Fruit fly (Drosophila melanogaster): ENCODE measurements around the gene mus312.

The mus312 gene

DNA sequence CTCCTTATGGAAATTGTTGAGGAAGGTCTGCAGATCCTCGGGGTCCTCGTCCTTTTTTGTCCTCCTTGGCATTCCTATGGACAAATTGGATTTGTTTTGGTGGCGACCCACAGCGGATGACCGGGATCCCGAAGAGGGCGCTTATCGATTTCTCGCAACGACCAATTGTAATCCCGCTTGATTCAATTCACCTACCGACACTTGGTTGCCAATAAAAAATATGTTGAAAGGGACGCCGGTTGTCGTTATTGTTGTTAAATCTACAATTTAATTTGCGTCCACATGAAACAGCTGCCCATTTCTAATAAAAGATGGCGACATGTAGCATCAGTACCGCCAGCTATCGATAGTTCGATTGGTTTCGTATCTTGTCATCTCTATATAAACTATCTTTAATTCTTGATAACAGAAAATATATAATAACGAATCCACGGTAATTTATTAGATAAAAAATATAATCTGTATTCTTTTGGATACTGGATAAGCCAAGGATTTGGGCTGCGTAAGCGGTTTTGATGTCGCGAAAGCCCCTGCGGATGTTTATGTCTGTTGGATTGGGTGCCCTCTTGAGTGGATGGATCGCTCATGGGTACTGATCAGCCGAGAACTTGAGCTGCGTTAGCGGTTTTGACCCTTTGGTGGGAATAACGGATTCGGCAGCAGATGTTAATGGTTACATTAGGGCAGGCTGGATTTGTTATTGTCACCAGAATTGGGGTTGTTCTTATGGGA, 27.6 kb downstream of the mus312 start, which contains the start of gene CTCF (continued):
- TF ChIP-seq Xrp1 (GFP tag; IDR thresholded peaks at IDR 0.05): peak; percentile 33
- TF ChIP-seq CG13296 (GFP tag; optimal IDR thresholded peaks at IDR 0.05): peak; percentile 37
- TF ChIP-seq CG9797 (GFP tag; optimal IDR thresholded peaks at IDR 0.05): peak; percentile 36
- 0 out of 2 replicates have a peak, but pooled peaks have one; percentile 27 for TF ChIP-seq esg (GFP tag; conservative IDR thresholded peaks at IDR 0.05)
- no peak for TF ChIP-seq CG43689 (GFP tag; IDR thresholded peaks at IDR 0.05)
- no peak for TF ChIP-seq fd64A (GFP tag; optimal IDR thresholded peaks at IDR 0.05)
- TF ChIP-seq CG6254 (GFP tag; optimal IDR thresholded peaks at IDR 0.05): no peak
- TF ChIP-seq CG1792 (GFP tag; optimal IDR thresholded peaks at IDR 0.05): peak; percentile 9
- TF ChIP-seq pzg (GFP tag; optimal IDR thresholded peaks at IDR 0.05): peak; percentile 62
- TF ChIP-seq odd (GFP tag; optimal IDR thresholded peaks at IDR 0.05): no peak
- no peak for TF ChIP-seq ERR (GFP tag; optimal IDR thresholded peaks at IDR 0.05)
- peak; percentile 32 for TF ChIP-seq CG10147 (GFP tag; optimal IDR thresholded peaks at IDR 0.05)
- peak; percentile 87 for TF ChIP-seq YL-1 (GFP tag; optimal IDR thresholded peaks at IDR 0.05)
- peak; percentile 52; the same call in 1 of the 2 replicates for TF ChIP-seq lmd (GFP tag; IDR thresholded peaks at IDR 0.05)
- peak; percentile 49 for TF ChIP-seq CG9437 (GFP tag; optimal IDR thresholded peaks at IDR 0.05)
- TF ChIP-seq ab (GFP tag; optimal IDR thresholded peaks at IDR 0.05): no peak
- TF ChIP-seq CG3726 (GFP tag; IDR thresholded peaks at IDR 0.05): no peak
- TF ChIP-seq eve (GFP tag; optimal IDR thresholded peaks at IDR 0.05): no peak
- no peak for TF ChIP-seq lov (optimal IDR thresholded peaks at IDR 0.05)
- TF ChIP-seq lov (GFP tag; IDR thresholded peaks at IDR 0.05): 0 out of 3 replicates have a peak, but pooled peaks have one; percentile 10
- TF ChIP-seq trem (tag; optimal IDR thresholded peaks at IDR 0.05): peak; percentile 91
- TF ChIP-seq NC2α (GFP tag; optimal IDR thresholded peaks at IDR 0.05): peak; percentile 43
- no peak for TF ChIP-seq Rx (GFP tag; IDR thresholded peaks at IDR 0.05)
- TF ChIP-seq Dad (GFP tag; optimal IDR thresholded peaks at IDR 0.05): peak; percentile 41
- peak; percentile 33; the same call in 1 of the 2 replicates for TF ChIP-seq CG6689 (GFP tag; IDR thresholded peaks at IDR 0.05)
- TF ChIP-seq jigr1 (GFP tag; IDR thresholded peaks at IDR 0.05): no peak; the same call in 2 of the 3 replicates
- TF ChIP-seq gcm (GFP tag; optimal IDR thresholded peaks at IDR 0.05): peak; percentile 35
- peak; percentile 13; the same call in 1 of the 2 replicates for TF ChIP-seq CG1024 (GFP tag; IDR thresholded peaks at IDR 0.05)
- peak; percentile 53 for TF ChIP-seq Asciz (GFP tag; optimal IDR thresholded peaks at IDR 0.05)
- TF ChIP-seq CG17186 (GFP tag; optimal IDR thresholded peaks at IDR 0.05): peak; percentile 61
- peak; percentile 72 for TF ChIP-seq CG17829 (tag; optimal IDR thresholded peaks at IDR 0.05)
- peak; percentile 76 for TF ChIP-seq MESR4 (GFP tag; optimal IDR thresholded peaks at IDR 0.05)
- no peak for TF ChIP-seq rib (GFP tag; IDR thresholded peaks at IDR 0.05)
- peak; percentile 24; the same call in 1 of the 2 replicates for TF ChIP-seq vvl (GFP tag; IDR thresholded peaks at IDR 0.05)
- peak; percentile 19 for TF ChIP-seq Camta (GFP tag; optimal IDR thresholded peaks at IDR 0.05)
- peak; percentile 55; the same call in 2 of the 3 replicates for TF ChIP-seq croc (GFP tag; conservative IDR thresholded peaks at IDR 0.05)
- 0 out of 2 replicates have a peak, but pooled peaks have one; percentile 6 for TF ChIP-seq CG14014 (GFP tag; IDR thresholded peaks at IDR 0.05)
- TF ChIP-seq her (GFP tag; optimal IDR thresholded peaks at IDR 0.05): peak; percentile 20
- no peak for TF ChIP-seq CG15073 (GFP tag; optimal IDR thresholded peaks at IDR 0.05)
- TF ChIP-seq ranshi (GFP tag; IDR thresholded peaks at IDR 0.05): no peak
- TF ChIP-seq Sry-β (GFP tag; optimal IDR thresholded peaks at IDR 0.05): peak; percentile 30
- TF ChIP-seq sc (optimal IDR thresholded peaks at IDR 0.05): no peak
- no peak for TF ChIP-seq sc (GFP tag; optimal IDR thresholded peaks at IDR 0.05)
- peak; percentile 80 for TF ChIP-seq MBD-R2 (GFP tag; IDR thresholded peaks at IDR 0.05)
- no peak for TF ChIP-seq hth (optimal IDR thresholded peaks at IDR 0.05)
- no peak for TF ChIP-seq ac (GFP tag; optimal IDR thresholded peaks at IDR 0.05)
- TF ChIP-seq CG3407 (GFP tag; optimal IDR thresholded peaks at IDR 0.05): no peak
- peak; percentile 40 for TF ChIP-seq CG16863 (GFP tag; optimal IDR thresholded peaks at IDR 0.05)
- TF ChIP-seq btn (GFP tag; optimal IDR thresholded peaks at IDR 0.05): no peak
- TF ChIP-seq Bdp1 (GFP tag; optimal IDR thresholded peaks at IDR 0.05): no peak
- TF ChIP-seq NfI (GFP tag; optimal IDR thresholded peaks at IDR 0.05): peak; percentile 46

Measured in whole organism, embryonic.